Worm (Caenorhabditis elegans): ENCODE data around the gene Y7A5A.2.

Y7A5A.2 gene

ce11 chrX:15779503-15779902, 7.0 kb upstream of the Y7A5A.2 start (continued):
- TF ChIP-seq nhr-20 (tag; optimal IDR thresholded peaks at IDR 0.05): peak; percentile 50
- no peak for TF ChIP-seq nhr-28 (tag; optimal IDR thresholded peaks at IDR 0.05)
- TF ChIP-seq fos-1 (tag; optimal IDR thresholded peaks at IDR 0.05): no peak
- TF ChIP-seq fkh-8 (tag; optimal IDR thresholded peaks at IDR 0.05): no peak
- no peak for TF ChIP-seq F16B12.6 (tag; optimal IDR thresholded peaks at IDR 0.05)
- TF ChIP-seq rnt-1 (tag; optimal IDR thresholded peaks at IDR 0.05): peak; percentile 45
- TF ChIP-seq lin-14 (GFP tag; optimal IDR thresholded peaks at IDR 0.05): peak; percentile 78
- no peak for TF ChIP-seq efl-3 (GFP tag; optimal IDR thresholded peaks at IDR 0.05)
- TF ChIP-seq Y116A8C.19 (tag; optimal IDR thresholded peaks at IDR 0.05; ENCODE audit: borderline replicate concordance): no peak
- peak; percentile 28 for TF ChIP-seq ama-1 (optimal IDR thresholded peaks at IDR 0.05)
- TF ChIP-seq nhr-84 (tag; optimal IDR thresholded peaks at IDR 0.05): no peak
- TF ChIP-seq xbp-1 (tag; optimal IDR thresholded peaks at IDR 0.05): peak; percentile 6
- no peak for TF ChIP-seq lir-3 (tag; optimal IDR thresholded peaks at IDR 0.05; ENCODE audit: poor library complexity)
- TF ChIP-seq aha-1 (tag; optimal IDR thresholded peaks at IDR 0.05): no peak
- no peak for TF ChIP-seq dsc-1 (tag; optimal IDR thresholded peaks at IDR 0.05)
- TF ChIP-seq C16A3.4 (tag; optimal IDR thresholded peaks at IDR 0.05): peak; percentile 51
- TF ChIP-seq nhr-19 (GFP tag; conservative IDR thresholded peaks at IDR 0.05): peak; percentile 7; the same call in 1 of the 2 replicates
- no peak for TF ChIP-seq unc-62 (GFP tag; optimal IDR thresholded peaks at IDR 0.05)
- no peak for TF ChIP-seq ceh-63 (GFP tag; optimal IDR thresholded peaks at IDR 0.05)
- TF ChIP-seq elt-3 (tag; optimal IDR thresholded peaks at IDR 0.05): no peak
- TF ChIP-seq C34B4.2 (tag; optimal IDR thresholded peaks at IDR 0.05): no peak
- no peak for TF ChIP-seq unc-98 (GFP tag; IDR thresholded peaks at IDR 0.05)
- TF ChIP-seq hpl-2 (GFP tag; optimal IDR thresholded peaks at IDR 0.05): peak; percentile 12
- TF ChIP-seq aly-2 (tag; optimal IDR thresholded peaks at IDR 0.05): no peak
- no peak for TF ChIP-seq lin-39 (tag; optimal IDR thresholded peaks at IDR 0.05)
- TF ChIP-seq dpl-1 (GFP tag; optimal IDR thresholded peaks at IDR 0.05): no peak
- no peak for TF ChIP-seq snpc-4 (tag; optimal IDR thresholded peaks at IDR 0.05)
- no peak for TF ChIP-seq nhr-85 (tag)
- TF ChIP-seq zip-4 (GFP tag; optimal IDR thresholded peaks at IDR 0.05): no peak
- no peak for TF ChIP-seq unc-86 (tag; optimal IDR thresholded peaks at IDR 0.05)
- peak; percentile 55 for TF ChIP-seq unc-130 (tag; optimal IDR thresholded peaks at IDR 0.05)
- TF ChIP-seq mef-2 (tag; optimal IDR thresholded peaks at IDR 0.05): no peak
- peak; percentile 58 for TF ChIP-seq nhr-71 (tag; optimal IDR thresholded peaks at IDR 0.05)
- TF ChIP-seq elt-2 (tag; optimal IDR thresholded peaks at IDR 0.05): peak; percentile 80
- no peak for TF ChIP-seq alr-1 (tag; optimal IDR thresholded peaks at IDR 0.05; ENCODE audit: borderline replicate concordance)
- no peak for TF ChIP-seq C04F5.9 (tag; optimal IDR thresholded peaks at IDR 0.05)
- no peak for TF ChIP-seq lin-15B (tag; optimal IDR thresholded peaks at IDR 0.05)
- TF ChIP-seq efl-1 (optimal IDR thresholded peaks at IDR 0.05): no peak
- peak in 1 of 2 experiments; percentile 65 for TF ChIP-seq efl-1 (GFP tag; optimal IDR thresholded peaks at IDR 0.05 in 1 of 2)
- peak; percentile 75 for TF ChIP-seq blmp-1 (tag; optimal IDR thresholded peaks at IDR 0.05)
- TF ChIP-seq lsy-2 (tag; optimal IDR thresholded peaks at IDR 0.05): peak; percentile 17 to 89
- no peak for TF ChIP-seq ces-1 (GFP tag; optimal IDR thresholded peaks at IDR 0.05)
- TF ChIP-seq nhr-76 (tag; optimal IDR thresholded peaks at IDR 0.05): no peak
- TF ChIP-seq hlh-4 (tag; optimal IDR thresholded peaks at IDR 0.05): no peak
- no peak for TF ChIP-seq ceh-90 (tag; optimal IDR thresholded peaks at IDR 0.05)
- TF ChIP-seq vab-15 (tag; optimal IDR thresholded peaks at IDR 0.05): no peak
- TF ChIP-seq nhr-237 (tag; optimal IDR thresholded peaks at IDR 0.05): no peak
- TF ChIP-seq mdl-1 (tag; optimal IDR thresholded peaks at IDR 0.05): peak in 1 of 2 experiments; percentile 70
- TF ChIP-seq unc-30 (tag; optimal IDR thresholded peaks at IDR 0.05): no peak
- peak; percentile 0 for TF ChIP-seq skn-1 (tag; optimal IDR thresholded peaks at IDR 0.05)

Measured in whole organism, L1 larva.